Worm (Caenorhabditis elegans): ENCODE measurements around the gene C49F5.7.

- no peak for TF ChIP-seq him-1 (tag; optimal IDR thresholded peaks at IDR 0.05)
- no peak for TF ChIP-seq dao-5 (tag; optimal IDR thresholded peaks at IDR 0.05)
- no peak for TF ChIP-seq W03F9.2 (tag; optimal IDR thresholded peaks at IDR 0.05)
Measured at ce11 chrX:11957246-11957645, 37.3 kb upstream of the C49F5.7 start, which contains the start of gene T08D10.5.

Measured in whole organism, L4/young adult.